Worm (Caenorhabditis elegans) whole organism, young adult: ENCODE results near the gene utx-1.

Source experiments
- F10E7.11 ChIP-seq: sonication (generic microtip); optimal IDR thresholded peaks from 2 replicates; lab custom pipeline; 2017; ENCODE audit warnings: mild to moderate bottlenecking, missing genetic modification characterization, moderate library complexity, missing compliant biosample characterization
- F49E8.2 ChIP-seq: sonication (generic microtip); optimal IDR thresholded peaks from 3 replicates; lab custom pipeline; 2017; ENCODE audit warnings: missing genetic modification characterization, mild to moderate bottlenecking, missing compliant biosample characterization, antibody characterized with exemption, moderate library complexity; ENCODE audit not compliant: insufficient read depth
- F57C9.4 ChIP-seq: sonication (generic microtip); optimal IDR thresholded peaks from 2 replicates; lab custom pipeline; 2017; ENCODE audit warnings: mild to moderate bottlenecking, missing genetic modification characterization, missing compliant biosample characterization
- K11D2.4 ChIP-seq: fragments of 200-800 bp; sonication (Bioruptor generic); IDR thresholded peaks from 2 replicates; pipeline ENCODE4 v1.3.6; 2022; ENCODE audit warnings: missing genetic modification reagents, missing genetic modification characterization, missing compliant biosample characterization
- Y53G8AR.9 ChIP-seq: fragments of 200-800 bp; sonication (Bioruptor generic); conservative IDR thresholded peaks from 2 replicates; pipeline ENCODE4 v1.3.6; 2022; ENCODE audit warnings: missing genetic modification reagents, missing genetic modification characterization, missing compliant biosample characterization
- ZK185.1 ChIP-seq: sonication (generic microtip); optimal IDR thresholded peaks from 2 replicates; lab custom pipeline; 2016; ENCODE audit warnings: mild to moderate bottlenecking, missing genetic modification characterization, missing compliant biosample characterization; ENCODE audit not compliant: poor library complexity, severe bottlenecking
- attf-3 ChIP-seq: fragments of 200-800 bp; sonication (Bioruptor generic); conservative IDR thresholded peaks from 2 replicates; pipeline ENCODE4 v1.3.6; 2022; ENCODE audit warnings: missing genetic modification reagents, missing genetic modification characterization, missing compliant biosample characterization
- bed-1 ChIP-seq: fragments of 200-800 bp; sonication (Bioruptor generic); IDR thresholded peaks from 2 replicates; pipeline ENCODE4 v1.3.6; 2022; ENCODE audit warnings: missing genetic modification reagents, missing genetic modification characterization, missing compliant biosample characterization
- cebp-1 ChIP-seq, 2 experiments: fragments of 200-800 bp in 1 of 2; sonication (Bioruptor generic) in 1 of 2; sonication (generic microtip) in 1 of 2; IDR thresholded peaks in 1 of 2; optimal IDR thresholded peaks in 1 of 2; 2 replicates each; pipeline versions ENCODE4 v1.3.6 to Lab custom; 2017 to 2022; ENCODE audit warnings: missing compliant biosample characterization in 2 of 2, missing genetic modification characterization in 2 of 2, mild to moderate bottlenecking in 1 of 2, missing genetic modification reagents in 1 of 2, moderate library complexity in 1 of 2
- cebp-2 ChIP-seq: fragments of 200-800 bp; sonication (Bioruptor generic); IDR thresholded peaks from 2 replicates; pipeline ENCODE4 v1.3.6; 2022; ENCODE audit warnings: missing genetic modification characterization, missing compliant biosample characterization
- ceh-100 ChIP-seq: fragments of 200-800 bp; sonication (Bioruptor generic); IDR thresholded peaks from 2 replicates; pipeline ENCODE4 v1.3.6; 2022; ENCODE audit warnings: missing genetic modification reagents, missing genetic modification characterization, missing compliant biosample characterization
- ceh-40 ChIP-seq: fragments of 200-800 bp; sonication (Bioruptor generic); IDR thresholded peaks from 2 replicates; pipeline ENCODE4 v1.3.6; 2022; ENCODE audit warnings: missing genetic modification characterization, missing compliant biosample characterization
- ceh-58 ChIP-seq: fragments of 200-800 bp; sonication (Bioruptor generic); IDR thresholded peaks from 2 replicates; pipeline ENCODE4 v1.3.6; 2022; ENCODE audit warnings: missing genetic modification characterization, missing compliant biosample characterization
- dpl-1 ChIP-seq: fragments of 150-350 bp; optimal IDR thresholded peaks from 2 replicates; lab custom pipeline; 2014; ENCODE audit warnings: missing biosample characterization, missing genetic modification reagents, missing genetic modification characterization
- egl-18 ChIP-seq: fragments of 200-800 bp; sonication (Bioruptor generic); IDR thresholded peaks from 2 replicates; pipeline ENCODE4 v1.3.6; 2022; ENCODE audit warnings: missing genetic modification reagents, missing genetic modification characterization, missing compliant biosample characterization
- ets-4 ChIP-seq: fragments of 200-800 bp; sonication (Bioruptor generic); optimal IDR thresholded peaks from 2 replicates; lab custom pipeline; 2018; ENCODE audit warnings: mild to moderate bottlenecking, missing genetic modification characterization, missing compliant biosample characterization
- hlh-26 ChIP-seq: fragments of 200-800 bp; sonication (Bioruptor generic); conservative IDR thresholded peaks from 2 replicates; pipeline ENCODE4 v1.3.6; 2022; ENCODE audit warnings: missing genetic modification reagents, missing genetic modification characterization, missing compliant biosample characterization
- hmg-1.2 ChIP-seq: fragments of 200-800 bp; sonication (Bioruptor generic); IDR thresholded peaks from 2 replicates; pipeline ENCODE4 v1.3.6; 2022; ENCODE audit warnings: missing genetic modification reagents, missing genetic modification characterization, missing compliant biosample characterization
- let-607 ChIP-seq, 2 experiments: fragments of 200-800 bp in 1 of 2; sonication (Bioruptor generic) in 1 of 2; sonication (generic microtip) in 1 of 2; optimal IDR thresholded peaks; 2 replicates each; lab custom pipeline; 2016 to 2018; ENCODE audit warnings: mild to moderate bottlenecking in 2 of 2, missing compliant biosample characterization in 2 of 2, missing genetic modification characterization in 2 of 2, moderate library complexity in 2 of 2, missing genotype in 1 of 2
- lin-40 ChIP-seq: sonication (generic microtip); optimal IDR thresholded peaks from 2 replicates; lab custom pipeline; 2016; ENCODE audit warnings: missing genetic modification characterization, mild to moderate bottlenecking, missing compliant biosample characterization, missing genotype, missing genetic modification reagents
- lsy-27 ChIP-seq: sonication (generic microtip); optimal IDR thresholded peaks from 2 replicates; lab custom pipeline; 2017; ENCODE audit warnings: missing genetic modification characterization, mild to moderate bottlenecking, missing compliant biosample characterization, antibody characterized with exemption, missing genotype, borderline replicate concordance; ENCODE audit not compliant: insufficient read depth
- mes-4 ChIP-seq: sonication (generic microtip); optimal IDR thresholded peaks from 2 replicates; lab custom pipeline; 2016; ENCODE audit warnings: missing genotype, missing genetic modification characterization, missing compliant biosample characterization
- nfyb-1 ChIP-seq: fragments of 200-800 bp; sonication (Bioruptor generic); IDR thresholded peaks from 2 replicates; pipeline ENCODE4 v1.3.6; 2022; ENCODE audit warnings: missing genetic modification reagents, missing genetic modification characterization, missing compliant biosample characterization
- nhr-179 ChIP-seq: sonication (generic microtip); optimal IDR thresholded peaks from 2 replicates; lab custom pipeline; 2016; ENCODE audit warnings: mild to moderate bottlenecking, missing genetic modification characterization, missing compliant biosample characterization
- nhr-27 ChIP-seq: fragments of 200-800 bp; sonication (Bioruptor generic); optimal IDR thresholded peaks from 2 replicates; lab custom pipeline; 2018; ENCODE audit warnings: mild to moderate bottlenecking, missing genetic modification characterization, moderate library complexity, missing compliant biosample characterization
- nhr-80 ChIP-seq: sonication (generic microtip); optimal IDR thresholded peaks from 2 replicates; lab custom pipeline; 2016; ENCODE audit warnings: missing genetic modification characterization, missing compliant biosample characterization
- nhr-90 ChIP-seq: sonication (generic microtip); optimal IDR thresholded peaks from 2 replicates; lab custom pipeline; 2016; ENCODE audit warnings: missing genotype, mild to moderate bottlenecking, missing genetic modification characterization, missing compliant biosample characterization
- rpc-1 ChIP-seq, 2 experiments: fragments of 150-350 bp in 1 of 2; sonication (generic microtip) in 1 of 2; optimal IDR thresholded peaks; 2 replicates each; lab custom pipeline; 2014 to 2018; ENCODE audit warnings: missing biosample characterization in 1 of 2, missing genetic modification characterization in 1 of 2, missing genetic modification reagents in 1 of 2, missing genotype in 1 of 2
- sdz-38 ChIP-seq: sonication (generic microtip); optimal IDR thresholded peaks from 2 replicates; lab custom pipeline; 2016; ENCODE audit warnings: missing genotype, missing genetic modification characterization, missing compliant biosample characterization
- sea-2 ChIP-seq: fragments of 200-800 bp; sonication (Bioruptor generic); IDR thresholded peaks from 2 replicates; pipeline ENCODE4 v1.3.6; 2022; ENCODE audit warnings: missing genetic modification characterization, missing compliant biosample characterization
- snpc-3.4 ChIP-seq: sonication (generic microtip); optimal IDR thresholded peaks from 2 replicates; lab custom pipeline; 2017; ENCODE audit warnings: missing genetic modification characterization, mild to moderate bottlenecking, missing compliant biosample characterization, antibody characterized with exemption, moderate library complexity, missing genotype, missing genetic modification reagents
- snpc-4 ChIP-seq, 5 experiments: fragments of 150-350 bp in 1 of 5; sonication (generic microtip) in 4 of 5; optimal IDR thresholded peaks; 2 replicates each; lab custom pipeline; 2014 to 2018; ENCODE audit warnings: missing genetic modification characterization in 5 of 5, missing biosample characterization in 3 of 5, antibody characterized with exemption in 2 of 5, mild to moderate bottlenecking in 2 of 5, missing compliant biosample characterization in 2 of 5, missing genotype in 2 of 5, moderate library complexity in 2 of 5, missing genetic modification reagents in 1 of 5
- unc-130 ChIP-seq: sonication (generic microtip); optimal IDR thresholded peaks from 2 replicates; lab custom pipeline; 2016; ENCODE audit warnings: missing genetic modification reagents, missing genetic modification characterization, missing compliant biosample characterization
- zfh-2 ChIP-seq: fragments of 200-800 bp; sonication (Bioruptor generic); conservative IDR thresholded peaks from 2 replicates; pipeline ENCODE4 v1.3.6; 2022; ENCODE audit warnings: missing genetic modification reagents, missing genetic modification characterization, missing compliant biosample characterization
- zim-3 ChIP-seq: sonication (generic microtip); optimal IDR thresholded peaks from 2 replicates; lab custom pipeline; 2017; ENCODE audit warnings: mild to moderate bottlenecking, missing genetic modification characterization, moderate library complexity, missing compliant biosample characterization
- ztf-18 ChIP-seq: sonication (generic microtip); optimal IDR thresholded peaks from 2 replicates; lab custom pipeline; 2016; ENCODE audit warnings: missing genotype, mild to moderate bottlenecking, missing genetic modification characterization, missing compliant biosample characterization
- ztf-28 ChIP-seq: fragments of 200-800 bp; sonication (Bioruptor generic); IDR thresholded peaks from 2 replicates; pipeline ENCODE4 v1.3.6; 2022; ENCODE audit warnings: missing genetic modification reagents, missing genetic modification characterization, missing compliant biosample characterization

The utx-1 gene

DNA sequence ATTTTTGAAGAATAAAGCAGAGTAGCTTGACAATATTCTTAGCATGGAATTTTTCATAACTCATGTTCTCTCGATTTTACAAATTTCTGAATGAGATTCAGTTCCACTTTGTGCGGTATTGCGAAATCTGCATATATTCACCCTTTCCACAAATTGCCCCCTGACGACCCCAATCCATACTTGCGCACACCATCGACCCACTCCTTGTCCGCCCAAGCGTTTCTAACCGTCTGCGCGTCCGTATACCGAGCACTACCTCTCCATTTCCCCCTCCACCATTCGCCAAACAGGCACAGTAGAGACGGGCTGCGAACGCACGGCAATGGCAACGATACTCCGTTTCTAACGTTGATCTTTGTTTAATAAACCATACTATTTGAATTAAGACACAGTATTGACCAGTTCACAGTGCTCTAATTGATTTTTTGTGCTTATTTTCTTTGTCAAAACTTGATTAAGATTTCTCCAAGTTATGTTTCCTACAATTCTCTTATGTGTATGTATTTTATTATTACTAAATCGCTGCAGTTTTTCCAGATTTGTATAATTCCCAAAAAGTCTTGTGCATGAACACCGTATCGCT, at the start of gene utx-1:
utx-1 (plus strand) TSS at position 533 of the 583 bp plus-strand sequence.
- TF ChIP-seq ets-4 (GFP tag; lab: Kevin White, UChicago) (no peak), F49E8.2 (tag; lab: Kevin White, UChicago) (no peak), nhr-179 (no peak), let-607 (tag; optimal IDR thresholded peaks at IDR 0.05; lab: Kevin White, UChicago) (no peak), nfyb-1 (GFP tag; lab: Robert Waterston, UW) (no peak), ZK185.1 (tag; lab: Kevin White, UChicago) (peak; percentile 16), ztf-18 (tag; lab: Kevin White, UChicago) (peak; percentile 9), F10E7.11 (tag; lab: Kevin White, UChicago) (no peak), sdz-38 (tag; lab: Kevin White, UChicago) (no peak), mes-4 (tag; lab: Kevin White, UChicago) (no peak), egl-18 (no peak), lsy-27 (tag; lab: Kevin White, UChicago) (no peak), hlh-26 (GFP tag; lab: Robert Waterston, UW) (no peak), attf-3 (peak; percentile 78), cebp-1 (GFP tag; IDR thresholded peaks at IDR 0.05; lab: Robert Waterston, UW) (peak; percentile 86), cebp-1 (tag; optimal IDR thresholded peaks at IDR 0.05; lab: Kevin White, UChicago) (peak; percentile 98), hmg-1.2 (GFP tag; lab: Robert Waterston, UW) (peak; percentile 83; the same call in 1 of the 2 replicates), nhr-90 (tag; lab: Kevin White, UChicago) (no peak), cebp-2 (no peak), ceh-58 (GFP tag; lab: Robert Waterston, UW) (no peak), Y53G8AR.9 (GFP tag; lab: Robert Waterston, UW) (no peak), sea-2 (GFP tag; lab: Robert Waterston, UW) (no peak), snpc-3.4 (tag; lab: Kevin White, UChicago) (no peak), rpc-1 (optimal IDR thresholded peaks at IDR 0.05; lab: Kevin White, UChicago) (no peak), rpc-1 (tag; optimal IDR thresholded peaks at IDR 0.05; lab: Kevin White, UChicago) (no peak), zfh-2 (GFP tag; lab: Robert Waterston, UW) (peak; percentile 44; the same call in 1 of the 2 replicates), nhr-27 (tag; lab: Kevin White, UChicago) (no peak), K11D2.4 (GFP tag; lab: Robert Waterston, UW) (no peak), nhr-80 (tag; lab: Kevin White, UChicago) (no peak), unc-130 (GFP tag; lab: Kevin White, UChicago) (no peak), zim-3 (no peak), bed-1 (GFP tag; lab: Robert Waterston, UW) (no peak), snpc-4 (GFP tag; optimal IDR thresholded peaks at IDR 0.05; lab: Kevin White, UChicago) (no peak), snpc-4 (tag; optimal IDR thresholded peaks at IDR 0.05; lab: Kevin White, UChicago) (no peak), F57C9.4 (tag; lab: Kevin White, UChicago) (no peak), lin-40 (tag; lab: Kevin White, UChicago) (peak; percentile 30), ceh-100 (GFP tag; lab: Robert Waterston, UW) (no peak), ztf-28 (GFP tag; lab: Robert Waterston, UW) (no peak), ceh-40 (GFP tag; lab: Robert Waterston, UW) (no peak), dpl-1 (GFP tag; lab: Kevin White, UChicago) (no peak)
